Worm (Caenorhabditis elegans): Measurements from ENCODE around the gene ador-1.

The ador-1 gene

DNA sequence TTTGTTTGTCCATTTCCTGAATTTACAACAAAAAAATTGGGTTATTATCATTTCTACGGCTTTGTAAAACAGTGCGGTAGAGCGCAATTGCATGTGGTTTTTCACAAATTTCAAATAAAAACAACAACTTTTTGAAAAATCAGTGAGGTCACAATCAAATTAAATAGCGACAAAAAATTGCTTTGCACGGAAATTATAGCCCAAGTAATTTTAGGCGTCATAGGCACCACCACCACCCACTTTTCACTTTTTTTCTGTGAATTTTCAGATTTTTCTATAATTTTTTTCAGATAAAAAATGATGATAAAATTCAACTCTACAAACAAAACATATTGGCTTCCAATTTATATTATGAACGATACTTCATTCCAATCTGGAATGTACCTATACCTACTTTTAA lies 45.4 kb downstream of the ador-1 start, which contains the start of gene sre-38:
Gene sre-38 (plus strand): TSS at position 301 of the 400 bp plus-strand sequence.
- TF ChIP-seq mdl-1 (tag; optimal IDR thresholded peaks at IDR 0.05) (no peak), F37D6.2 (tag; optimal IDR thresholded peaks at IDR 0.05) (no peak), unc-130 (GFP tag; optimal IDR thresholded peaks at IDR 0.05) (no peak), gei-8 (GFP tag; optimal IDR thresholded peaks at IDR 0.05) (no peak), F10B5.3 (tag; optimal IDR thresholded peaks at IDR 0.05) (no peak), Y75B8A.6 (GFP tag; IDR thresholded peaks at IDR 0.05) (no peak), dmd-6 (GFP tag; IDR thresholded peaks at IDR 0.05) (no peak), T26A8.4 (GFP tag; IDR thresholded peaks at IDR 0.05) (no peak), lin-39 (tag; optimal IDR thresholded peaks at IDR 0.05) (no peak), saeg-2 (GFP tag; IDR thresholded peaks at IDR 0.05) (no peak), ceh-32 (tag; optimal IDR thresholded peaks at IDR 0.05; ENCODE audit: poor library complexity) (no peak), madf-9 (GFP tag; conservative IDR thresholded peaks at IDR 0.05) (no peak), nhr-76 (tag; optimal IDR thresholded peaks at IDR 0.05) (no peak), T20F7.1 (GFP tag; optimal IDR thresholded peaks at IDR 0.05) (no peak), F26F4.8 (GFP tag; conservative IDR thresholded peaks at IDR 0.05) (no peak)

- TF ChIP-seq vab-7 (GFP tag; IDR thresholded peaks at IDR 0.05) (no peak), fkh-10 (GFP tag; optimal IDR thresholded peaks at IDR 0.05) (no peak), lin-29 (GFP tag; IDR thresholded peaks at IDR 0.05) (no peak), unc-39 (tag; optimal IDR thresholded peaks at IDR 0.05) (no peak), mep-1 (tag; optimal IDR thresholded peaks at IDR 0.05) (no peak), daf-16 (GFP tag; optimal IDR thresholded peaks at IDR 0.05) (no peak), daf-16 (tag; optimal IDR thresholded peaks at IDR 0.05) (no peak), madf-9 (GFP tag; conservative IDR thresholded peaks at IDR 0.05) (no peak)
These were observed 46.1 kb downstream of the ador-1 start, which contains the start of gene sre-32 for ce11 chrII:12456633-12457032. TSS of gene sre-32 (minus strand) at chrII:12456733.

- no peak for TF ChIP-seq F44E2.7 (GFP tag; IDR thresholded peaks at IDR 0.05)
- no peak for TF ChIP-seq tag-97 (GFP tag; IDR thresholded peaks at IDR 0.05)
- peak; percentile 81 for TF ChIP-seq aha-1 (tag)
These were observed 49.8 kb downstream of the ador-1 start, which contains the start of the genes sre-35 and sre-33 for ce11 chrII:12452754-12453352. TSS of gene sre-35 (minus strand) at chrII:12452854. TSS of gene sre-33 (plus strand) at chrII:12453302.

DNA sequence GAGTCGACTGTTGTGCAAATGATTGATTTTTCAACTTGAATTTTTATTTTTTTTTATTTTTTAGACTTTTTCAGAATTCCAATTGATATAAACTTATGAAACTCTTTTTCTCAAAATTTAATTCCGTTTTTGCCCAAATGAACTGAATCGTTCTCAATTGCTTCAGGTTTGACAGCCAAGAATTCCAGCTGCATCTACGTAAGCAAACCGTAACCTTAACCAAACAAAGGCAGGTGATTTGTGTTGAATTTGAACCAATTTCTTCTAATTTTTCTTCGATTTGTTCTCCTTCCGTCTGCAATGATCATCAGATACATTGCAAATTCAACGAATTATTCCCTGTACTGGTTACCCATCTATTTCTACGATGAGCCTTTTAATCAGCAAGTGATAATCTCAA lies 52.8 kb downstream of the ador-1 start, which contains the start of gene sre-34:
Gene sre-34 (plus strand): TSS at position 301 of the 400 bp plus-strand sequence.
- TF ChIP-seq ceh-32 (tag; optimal IDR thresholded peaks at IDR 0.05; ENCODE audit: poor library complexity), result no peak
- no peak for TF ChIP-seq ceh-82 (tag; optimal IDR thresholded peaks at IDR 0.05)
- TF ChIP-seq dmd-9 (GFP tag; IDR thresholded peaks at IDR 0.05), result no peak
- no peak for TF ChIP-seq lir-3 (tag; optimal IDR thresholded peaks at IDR 0.05)
- TF ChIP-seq F26F4.8 (GFP tag; conservative IDR thresholded peaks at IDR 0.05), result no peak
- no peak for TF ChIP-seq ces-1 (GFP tag; optimal IDR thresholded peaks at IDR 0.05)
- TF ChIP-seq saeg-2 (GFP tag; IDR thresholded peaks at IDR 0.05), result no peak
- no peak for TF ChIP-seq nhr-111 (GFP tag; optimal IDR thresholded peaks at IDR 0.05)
- TF ChIP-seq R02D3.7 (tag; optimal IDR thresholded peaks at IDR 0.05), result no peak
- TF ChIP-seq mdl-1 (tag; optimal IDR thresholded peaks at IDR 0.05), result no peak
- no peak for TF ChIP-seq spr-3 (GFP tag; optimal IDR thresholded peaks at IDR 0.05)
- TF ChIP-seq lin-13 (GFP tag; optimal IDR thresholded peaks at IDR 0.05), result no peak
- TF ChIP-seq ZK546.5 (tag; optimal IDR thresholded peaks at IDR 0.05), result no peak
- no peak for TF ChIP-seq zip-2 (tag; optimal IDR thresholded peaks at IDR 0.05)
- no peak for TF ChIP-seq jun-1 (tag; optimal IDR thresholded peaks at IDR 0.05)
- no peak for TF ChIP-seq mxl-3 (GFP tag; optimal IDR thresholded peaks at IDR 0.05)

All from whole organism, L4 larva.